Worm (Caenorhabditis elegans): ENCODE data around the gene ztf-14.

The ztf-14 gene

ce11 chrX:14464513-14464912, 31.4 kb upstream of the ztf-14 start, which contains the start of gene M163.7:
TSS of gene M163.7 (plus strand) at chrX:14464813.
- TF ChIP-seq cnd-1 (tag; optimal IDR thresholded peaks at IDR 0.05) = no peak

ce11 chrX:14465593-14465992, 30.3 kb upstream of the ztf-14 start, which contains the start of gene M163.22:
TSS of gene M163.22 (plus strand) at chrX:14465893.
- TF ChIP-seq elt-3 (tag; optimal IDR thresholded peaks at IDR 0.05) (no peak), lin-32 (GFP tag; optimal IDR thresholded peaks at IDR 0.05) (no peak), zip-8 (tag; optimal IDR thresholded peaks at IDR 0.05) (no peak), sptf-1 (tag; optimal IDR thresholded peaks at IDR 0.05) (no peak), sem-2 (GFP tag; optimal IDR thresholded peaks at IDR 0.05) (no peak), hlh-1 (tag; optimal IDR thresholded peaks at IDR 0.05) (no peak), M03D4.4 (tag; optimal IDR thresholded peaks at IDR 0.05) (no peak), nhr-12 (tag; optimal IDR thresholded peaks at IDR 0.05) (no peak), nhr-28 (tag; optimal IDR thresholded peaks at IDR 0.05) (no peak)

ce11 chrX:14466532-14466931, 29.4 kb upstream of the ztf-14 start, which contains the start of gene M163.21:
TSS of gene M163.21 (plus strand) at chrX:14466832.
- TF ChIP-seq nhr-28 (tag; optimal IDR thresholded peaks at IDR 0.05) (no peak), ceh-39 (tag; optimal IDR thresholded peaks at IDR 0.05) (no peak), M03D4.4 (tag; optimal IDR thresholded peaks at IDR 0.05) (no peak), mls-2 (tag; optimal IDR thresholded peaks at IDR 0.05) (no peak), nhr-76 (tag; optimal IDR thresholded peaks at IDR 0.05) (no peak), elt-1 (tag; optimal IDR thresholded peaks at IDR 0.05; ENCODE audit: borderline replicate concordance, insufficient read depth) (no peak), flh-1 (GFP tag; optimal IDR thresholded peaks at IDR 0.05) (no peak), unc-62 (GFP tag; optimal IDR thresholded peaks at IDR 0.05) (no peak), ces-1 (GFP tag; optimal IDR thresholded peaks at IDR 0.05) (no peak), lin-13 (tag; optimal IDR thresholded peaks at IDR 0.05) (no peak), blmp-1 (tag; optimal IDR thresholded peaks at IDR 0.05) (no peak), hlh-1 (tag; optimal IDR thresholded peaks at IDR 0.05) (no peak), lsy-2 (tag; optimal IDR thresholded peaks at IDR 0.05) (no peak), ham-2 (GFP tag; optimal IDR thresholded peaks at IDR 0.05) (no peak)

- TF ChIP-seq flh-1 (GFP tag; optimal IDR thresholded peaks at IDR 0.05) (no peak), unc-62 (GFP tag; optimal IDR thresholded peaks at IDR 0.05) (no peak), sptf-1 (tag; optimal IDR thresholded peaks at IDR 0.05) (no peak), ces-1 (GFP tag; optimal IDR thresholded peaks at IDR 0.05) (no peak), lsy-2 (tag; optimal IDR thresholded peaks at IDR 0.05) (no peak), mep-1 (tag; optimal IDR thresholded peaks at IDR 0.05) (no peak)
Measured at ce11 chrX:14469284-14469683, 26.6 kb upstream of the ztf-14 start, which contains the start of gene M163.9. TSS of gene M163.9 (plus strand) at chrX:14469584.

ce11 chrX:14470687-14471086, 25.2 kb upstream of the ztf-14 start, which contains the start of gene M163.10:
TSS of gene M163.10 (plus strand) at chrX:14470987.
- TF ChIP-seq flh-1 (GFP tag; optimal IDR thresholded peaks at IDR 0.05) = no peak
- no peak for TF ChIP-seq mls-2 (tag; optimal IDR thresholded peaks at IDR 0.05)
- TF ChIP-seq pha-4 (tag; optimal IDR thresholded peaks at IDR 0.05) = no peak
- TF ChIP-seq mab-5 (tag; optimal IDR thresholded peaks at IDR 0.05) = no peak
- TF ChIP-seq ham-2 (GFP tag; optimal IDR thresholded peaks at IDR 0.05) = no peak
- no peak for TF ChIP-seq nhr-237 (tag; optimal IDR thresholded peaks at IDR 0.05)
- TF ChIP-seq ceh-39 (tag; optimal IDR thresholded peaks at IDR 0.05) = no peak
- TF ChIP-seq unc-120 (tag; optimal IDR thresholded peaks at IDR 0.05; ENCODE audit: poor library complexity, severe bottlenecking) = no peak
- TF ChIP-seq zip-8 (tag; optimal IDR thresholded peaks at IDR 0.05) = no peak
- no peak for TF ChIP-seq nhr-28 (tag; optimal IDR thresholded peaks at IDR 0.05)
- TF ChIP-seq lsy-2 (tag; optimal IDR thresholded peaks at IDR 0.05) = no peak
- TF ChIP-seq snpc-4 (tag; optimal IDR thresholded peaks at IDR 0.05) = no peak
- TF ChIP-seq hlh-1 (tag; optimal IDR thresholded peaks at IDR 0.05) = no peak
- no peak for TF ChIP-seq elt-1 (tag; optimal IDR thresholded peaks at IDR 0.05; ENCODE audit: borderline replicate concordance, insufficient read depth)
- TF ChIP-seq drap-1 (GFP tag; optimal IDR thresholded peaks at IDR 0.05) = no peak

- TF ChIP-seq mep-1 (tag; optimal IDR thresholded peaks at IDR 0.05) = no peak
- TF ChIP-seq zip-8 (tag; optimal IDR thresholded peaks at IDR 0.05) = no peak
Measured at ce11 chrX:14473740-14474139, 22.1 kb upstream of the ztf-14 start, which contains the start of gene M163.5. TSS of gene M163.5 (plus strand) at chrX:14474040.
